Fruit fly (Drosophila melanogaster): Measurements from ENCODE around the gene Rpt3R.

Gene Rpt3R

DNA sequence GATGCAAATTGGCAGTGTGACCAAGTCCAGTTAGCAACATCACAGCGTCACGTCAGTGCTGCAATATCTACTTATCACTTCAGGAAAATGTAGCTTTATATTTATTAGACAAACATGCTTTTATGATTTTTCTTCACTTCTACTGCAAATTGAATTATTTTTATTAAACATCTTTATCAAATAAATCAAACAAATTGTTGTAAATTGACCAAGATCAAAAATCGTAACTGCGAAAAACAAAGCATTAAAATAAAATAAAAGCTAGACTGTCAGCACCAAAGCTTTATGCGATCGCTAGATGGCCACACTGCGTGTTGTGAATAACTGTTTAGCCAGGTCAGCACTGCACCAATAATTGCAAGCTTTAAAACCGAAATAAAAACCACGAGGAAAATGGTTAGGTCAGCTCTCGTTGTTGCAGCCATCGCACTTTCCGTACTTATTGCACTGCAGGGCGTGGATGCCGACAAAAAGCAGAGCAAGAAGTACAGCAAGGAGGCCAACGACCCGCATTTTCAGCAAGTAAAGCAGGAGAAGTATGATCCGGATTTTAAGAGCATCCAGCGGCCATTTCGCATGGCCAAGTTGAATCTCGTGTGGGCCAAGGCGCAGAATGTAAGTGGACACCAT is 35.0 kb upstream of the Rpt3R start, which contains the start of the genes CG12945 and CG8507 (continued):
- TF ChIP-seq CG10147 (GFP tag; optimal IDR thresholded peaks at IDR 0.05) = peak; percentile 58
- TF ChIP-seq chif (GFP tag; optimal IDR thresholded peaks at IDR 0.05) = peak in 1 of 2 experiments; percentile 37
- TF ChIP-seq crol (GFP tag; IDR thresholded peaks at IDR 0.05) = no peak
- TF ChIP-seq cas (GFP tag; IDR thresholded peaks at IDR 0.05) = no peak
- TF ChIP-seq TFAM (GFP tag; optimal IDR thresholded peaks at IDR 0.05) = no peak
- no peak for TF ChIP-seq ash1 (GFP tag; optimal IDR thresholded peaks at IDR 0.05)
- TF ChIP-seq HLH4C (GFP tag; IDR thresholded peaks at IDR 0.05; ENCODE audit: partially characterized antibody) = no peak
- peak; percentile 14 for TF ChIP-seq CG18619 (GFP tag; optimal IDR thresholded peaks at IDR 0.05)
- no peak for TF ChIP-seq CG3407 (GFP tag; optimal IDR thresholded peaks at IDR 0.05)
- no peak for TF ChIP-seq pnt (GFP tag; optimal IDR thresholded peaks at IDR 0.05)
- no peak for TF ChIP-seq Nf-YC (tag; optimal IDR thresholded peaks at IDR 0.05)
- peak; percentile 76 for TF ChIP-seq Abd-B (GFP tag; optimal IDR thresholded peaks at IDR 0.05)
- no peak for TF ChIP-seq br (optimal IDR thresholded peaks at IDR 0.05)
- TF ChIP-seq Bgb (GFP tag; IDR thresholded peaks at IDR 0.05; ENCODE audit: partially characterized antibody) = no peak
- peak; percentile 65 for TF ChIP-seq stwl (tag; optimal IDR thresholded peaks at IDR 0.05)
- TF ChIP-seq CG12236 (GFP tag; optimal IDR thresholded peaks at IDR 0.05) = no peak
- peak; percentile 96 for TF ChIP-seq Sry-β (GFP tag; optimal IDR thresholded peaks at IDR 0.05)
- TF ChIP-seq CG9437 (GFP tag; optimal IDR thresholded peaks at IDR 0.05) = peak; percentile 33
- no peak for TF ChIP-seq onecut (GFP tag; IDR thresholded peaks at IDR 0.05)
- no peak for TF ChIP-seq Hr39 (optimal IDR thresholded peaks at IDR 0.05)
- peak; percentile 47 for TF ChIP-seq CG2712 (tag; optimal IDR thresholded peaks at IDR 0.05)
- TF ChIP-seq pho (GFP tag; optimal IDR thresholded peaks at IDR 0.05) = peak; percentile 33
- TF ChIP-seq B-H1 (GFP tag; IDR thresholded peaks at IDR 0.05) = no peak
- no peak for TF ChIP-seq MTF-1 (GFP tag; optimal IDR thresholded peaks at IDR 0.05; ENCODE audit: borderline replicate concordance)
- TF ChIP-seq danr (GFP tag; IDR thresholded peaks at IDR 0.05) = no peak
- no peak for TF ChIP-seq CG18764 (GFP tag; optimal IDR thresholded peaks at IDR 0.05)
- TF ChIP-seq Hr51 (GFP tag; optimal IDR thresholded peaks at IDR 0.05) = no peak
- TF ChIP-seq ERR (GFP tag; optimal IDR thresholded peaks at IDR 0.05) = no peak
- no peak for TF ChIP-seq CG4282 (GFP tag; optimal IDR thresholded peaks at IDR 0.05)
- TF ChIP-seq knrl (GFP tag; IDR thresholded peaks at IDR 0.05; ENCODE audit: partially characterized antibody) = no peak
- no peak for TF ChIP-seq gce (GFP tag; IDR thresholded peaks at IDR 0.05)
- TF ChIP-seq CHES-1-like (GFP tag; optimal IDR thresholded peaks at IDR 0.05) = peak; percentile 54
- peak; percentile 24 for TF ChIP-seq CG34376 (GFP tag; optimal IDR thresholded peaks at IDR 0.05)
- TF ChIP-seq peb (GFP tag; IDR thresholded peaks at IDR 0.05) = no peak
- no peak for TF ChIP-seq CG8359 (GFP tag; optimal IDR thresholded peaks at IDR 0.05; ENCODE audit: borderline replicate concordance)
- no peak for TF ChIP-seq CG11504 (tag; optimal IDR thresholded peaks at IDR 0.05)
- TF ChIP-seq CG17359 (tag; optimal IDR thresholded peaks at IDR 0.05) = no peak
- no peak for TF ChIP-seq dati (GFP tag; IDR thresholded peaks at IDR 0.05)
- TF ChIP-seq CG13894 (tag; optimal IDR thresholded peaks at IDR 0.05) = no peak
- peak; percentile 13 for TF ChIP-seq Oli (tag; optimal IDR thresholded peaks at IDR 0.05)
- TF ChIP-seq lov (optimal IDR thresholded peaks at IDR 0.05) = no peak
- TF ChIP-seq lov (GFP tag; IDR thresholded peaks at IDR 0.05) = no peak
- no peak for TF ChIP-seq CG10543 (GFP tag; optimal IDR thresholded peaks at IDR 0.05)
- TF ChIP-seq HmgZ (tag; optimal IDR thresholded peaks at IDR 0.05) = peak; percentile 77
- TF ChIP-seq vfl (GFP tag; optimal IDR thresholded peaks at IDR 0.05) = peak; percentile 46
- TF ChIP-seq CG1603 (tag; optimal IDR thresholded peaks at IDR 0.05) = peak; percentile 32
- TF ChIP-seq CG7987 (GFP tag; optimal IDR thresholded peaks at IDR 0.05) = no peak
- TF ChIP-seq zen2 (GFP tag; IDR thresholded peaks at IDR 0.05; ENCODE audit: partially characterized antibody) = no peak
- no peak for TF ChIP-seq insv (GFP tag; optimal IDR thresholded peaks at IDR 0.05)
- TF ChIP-seq zf30C (GFP tag; optimal IDR thresholded peaks at IDR 0.05) = no peak
